Worm (Caenorhabditis elegans) whole organism, L2 larva: ENCODE results near the gene E04D5.5.
A peak's percentile ranks its signal among the peaks of the same experiment; 100 is the strongest.

Experiments used
- C34F6.9 ChIP-seq: fragments of 150-350 bp; optimal IDR thresholded peaks from 2 replicates; lab custom pipeline; 2014; ENCODE audit warnings: missing biosample characterization, missing genetic modification characterization
- F13H6.1 ChIP-seq: sonication (generic microtip); optimal IDR thresholded peaks from 2 replicates; lab custom pipeline; 2016; ENCODE audit warnings: missing genetic modification characterization, missing compliant biosample characterization
- R02D3.7 ChIP-seq: fragments of 150-350 bp; optimal IDR thresholded peaks from 2 replicates; lab custom pipeline; 2014; ENCODE audit warnings: missing biosample characterization, missing genetic modification characterization
- Y55F3AM.14 ChIP-seq: fragments of 200-800 bp; sonication (Bioruptor generic); optimal IDR thresholded peaks from 2 replicates; lab custom pipeline; 2018; ENCODE audit warnings: mild to moderate bottlenecking, missing genetic modification characterization, missing compliant biosample characterization
- ZK546.5 ChIP-seq: sonication (generic microtip); optimal IDR thresholded peaks from 2 replicates; lab custom pipeline; 2017; ENCODE audit warnings: missing biosample characterization, missing genetic modification characterization
- alr-1 ChIP-seq: fragments of 150-350 bp; optimal IDR thresholded peaks from 2 replicates; lab custom pipeline; 2014; ENCODE audit warnings: missing biosample characterization, missing genetic modification characterization
- aly-2 ChIP-seq: fragments of 150-350 bp; optimal IDR thresholded peaks from 2 replicates; lab custom pipeline; 2014; ENCODE audit warnings: missing biosample characterization, missing genetic modification characterization
- ama-1 ChIP-seq: fragments of 150-350 bp; optimal IDR thresholded peaks from 2 replicates; lab custom pipeline; 2018; ENCODE audit warnings: inconsistent platforms
- blmp-1 ChIP-seq: sonication (generic microtip); optimal IDR thresholded peaks from 2 replicates; lab custom pipeline; 2017; ENCODE audit warnings: missing genetic modification characterization, mild to moderate bottlenecking, missing compliant biosample characterization, antibody characterized with exemption, moderate library complexity; ENCODE audit not compliant: insufficient read depth
- ceh-16 ChIP-seq: fragments of 150-350 bp; optimal IDR thresholded peaks from 2 replicates; lab custom pipeline; 2014; ENCODE audit warnings: missing biosample characterization, missing genetic modification characterization
- ceh-82 ChIP-seq: fragments of 150-350 bp; optimal IDR thresholded peaks from 2 replicates; lab custom pipeline; 2014; ENCODE audit warnings: missing biosample characterization, missing genetic modification characterization
- crh-2 ChIP-seq: sonication (generic microtip); optimal IDR thresholded peaks from 2 replicates; lab custom pipeline; 2017; ENCODE audit warnings: missing biosample characterization, missing genetic modification characterization
- egl-27 ChIP-seq: sonication (generic microtip); optimal IDR thresholded peaks from 3 replicates; lab custom pipeline; 2017; ENCODE audit warnings: missing biosample characterization, missing genetic modification reagents, missing genetic modification characterization
- elt-1 ChIP-seq: fragments of 150-350 bp; optimal IDR thresholded peaks from 2 replicates; lab custom pipeline; 2014; ENCODE audit warnings: missing biosample characterization, missing genetic modification characterization
- fos-1 ChIP-seq: fragments of 150-350 bp; optimal IDR thresholded peaks from 2 replicates; lab custom pipeline; 2014; ENCODE audit warnings: missing biosample characterization, missing genetic modification characterization
- gmeb-1 ChIP-seq: fragments of 150-350 bp; optimal IDR thresholded peaks from 2 replicates; lab custom pipeline; 2014; ENCODE audit warnings: missing biosample characterization, missing genetic modification characterization
- lin-11 ChIP-seq: fragments of 150-350 bp; sonication (generic microtip); optimal IDR thresholded peaks from 2 replicates; lab custom pipeline; 2014; ENCODE audit warnings: missing biosample characterization, missing genetic modification characterization, inconsistent platforms, mixed read lengths
- lin-13 ChIP-seq: fragments of 150-350 bp; optimal IDR thresholded peaks from 2 replicates; lab custom pipeline; 2014; ENCODE audit warnings: missing biosample characterization, missing genetic modification reagents, missing genetic modification characterization
- lin-39 ChIP-seq: fragments of 150-350 bp; optimal IDR thresholded peaks from 2 replicates; lab custom pipeline; 2014; ENCODE audit warnings: missing biosample characterization, missing genetic modification reagents, missing genetic modification characterization
- lsy-2 ChIP-seq, 2 experiments: fragments of 150-350 bp in 1 of 2; sonication (generic microtip) in 1 of 2; optimal IDR thresholded peaks; 2 replicates each; lab custom pipeline; 2014 to 2017; ENCODE audit warnings: missing biosample characterization in 2 of 2, missing genetic modification characterization in 2 of 2
- mab-5 ChIP-seq: fragments of 150-350 bp; optimal IDR thresholded peaks from 2 replicates; lab custom pipeline; 2014; ENCODE audit warnings: missing biosample characterization, missing genetic modification characterization
- mbf-1 ChIP-seq: sonication (generic microtip); optimal IDR thresholded peaks from 2 replicates; lab custom pipeline; 2017; ENCODE audit warnings: missing biosample characterization, missing genetic modification characterization
- mdl-1 ChIP-seq, 2 experiments: fragments of 150-350 bp in 1 of 2; sonication (generic microtip) in 1 of 2; optimal IDR thresholded peaks; 2 replicates each; lab custom pipeline; 2017; ENCODE audit warnings: missing biosample characterization in 2 of 2, missing genetic modification characterization in 2 of 2
- nhr-11 ChIP-seq: fragments of 150-350 bp; optimal IDR thresholded peaks from 2 replicates; lab custom pipeline; 2014; ENCODE audit warnings: missing biosample characterization, missing genetic modification characterization
- nhr-12 ChIP-seq: fragments of 150-350 bp; optimal IDR thresholded peaks from 2 replicates; lab custom pipeline; 2014; ENCODE audit warnings: missing biosample characterization, missing genetic modification characterization
- nhr-129 ChIP-seq: fragments of 150-350 bp; optimal IDR thresholded peaks from 2 replicates; lab custom pipeline; 2014; ENCODE audit warnings: missing biosample characterization, missing genetic modification characterization
- nhr-21 ChIP-seq: fragments of 150-350 bp; optimal IDR thresholded peaks from 2 replicates; lab custom pipeline; 2014; ENCODE audit warnings: missing biosample characterization, missing genetic modification characterization
- nhr-23 ChIP-seq: fragments of 150-350 bp; optimal IDR thresholded peaks from 2 replicates; lab custom pipeline; 2014; ENCODE audit warnings: missing biosample characterization, missing genetic modification reagents, missing genetic modification characterization
- nhr-237 ChIP-seq: fragments of 150-350 bp; optimal IDR thresholded peaks from 2 replicates; lab custom pipeline; 2014; ENCODE audit warnings: missing biosample characterization, missing genetic modification characterization
- nhr-25 ChIP-seq: fragments of 150-350 bp; sonication (generic microtip); optimal IDR thresholded peaks from 3 replicates; lab custom pipeline; 2014; ENCODE audit warnings: missing biosample characterization, missing genetic modification characterization
- nhr-6 ChIP-seq: fragments of 150-350 bp; optimal IDR thresholded peaks from 2 replicates; lab custom pipeline; 2014; ENCODE audit warnings: missing biosample characterization, missing genetic modification characterization
- nhr-77 ChIP-seq: fragments of 150-350 bp; optimal IDR thresholded peaks from 2 replicates; lab custom pipeline; 2014; ENCODE audit warnings: missing biosample characterization, missing genetic modification characterization
- peb-1 ChIP-seq: fragments of 150-350 bp; optimal IDR thresholded peaks from 2 replicates; lab custom pipeline; 2014; ENCODE audit warnings: missing biosample characterization, missing genetic modification characterization
- sem-4 ChIP-seq: fragments of 150-350 bp; optimal IDR thresholded peaks from 2 replicates; lab custom pipeline; 2014; ENCODE audit warnings: missing biosample characterization, missing genetic modification reagents, missing genetic modification characterization
- sma-3 ChIP-seq: sonication (generic microtip); optimal IDR thresholded peaks from 2 replicates; lab custom pipeline; 2016; ENCODE audit warnings: missing genetic modification reagents, missing genetic modification characterization, missing compliant biosample characterization
- sma-9 ChIP-seq, 2 experiments: fragments of 150-350 bp in 1 of 2; sonication (generic microtip) in 1 of 2; optimal IDR thresholded peaks; 2 replicates each; lab custom pipeline; 2014 to 2016; ENCODE audit warnings: missing genetic modification characterization in 2 of 2, mild to moderate bottlenecking in 1 of 2, missing biosample characterization in 1 of 2, missing compliant biosample characterization in 1 of 2, missing genetic modification reagents in 1 of 2, moderate library complexity in 1 of 2
- snpc-4 ChIP-seq: fragments of 150-350 bp; optimal IDR thresholded peaks from 2 replicates; lab custom pipeline; 2014; ENCODE audit warnings: missing biosample characterization, missing genetic modification characterization
- unc-55 ChIP-seq: fragments of 150-350 bp; sonication (generic microtip); optimal IDR thresholded peaks from 3 replicates; lab custom pipeline; 2014; ENCODE audit warnings: missing biosample characterization, missing genetic modification reagents, missing genetic modification characterization
- unc-62 ChIP-seq: fragments of 150-350 bp; optimal IDR thresholded peaks from 2 replicates; lab custom pipeline; 2014; ENCODE audit warnings: missing biosample characterization, missing genetic modification reagents, missing genetic modification characterization
- zag-1 ChIP-seq: fragments of 150-350 bp; optimal IDR thresholded peaks from 2 replicates; lab custom pipeline; 2014; ENCODE audit warnings: missing biosample characterization, missing genetic modification characterization
- ztf-1 ChIP-seq: fragments of 200-800 bp; sonication (Bioruptor generic); conservative IDR thresholded peaks from 2 replicates; pipeline ENCODE4 v1.3.6; 2022; ENCODE audit warnings: missing genetic modification characterization, missing compliant biosample characterization
- ztf-11 ChIP-seq: sonication (generic microtip); optimal IDR thresholded peaks from 2 replicates; lab custom pipeline; 2017; ENCODE audit warnings: missing biosample characterization, missing genetic modification characterization
- ztf-4 ChIP-seq: fragments of 150-350 bp; optimal IDR thresholded peaks from 2 replicates; lab custom pipeline; 2014; ENCODE audit warnings: missing biosample characterization, missing genetic modification characterization

E04D5.5 gene

DNA sequence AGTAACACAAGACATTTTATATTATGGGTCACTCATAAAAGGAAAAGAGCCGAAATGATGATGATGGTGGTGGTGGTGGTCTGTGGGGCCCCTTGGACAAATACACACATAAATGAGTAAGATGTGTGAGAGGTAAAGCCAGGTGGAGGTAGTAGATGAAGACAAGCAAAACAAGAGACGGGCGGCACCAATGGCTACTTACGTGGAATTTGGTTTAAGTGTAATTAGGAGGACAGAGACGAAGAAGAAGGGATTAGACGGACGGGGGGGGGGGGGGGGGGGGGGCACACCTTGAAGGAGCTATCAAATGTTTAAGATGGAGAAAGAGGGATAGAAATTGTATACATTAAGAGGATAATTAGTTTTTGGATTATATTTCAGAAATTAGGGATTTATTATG lies 36.3 kb upstream of the E04D5.5 start:
- TF ChIP-seq nhr-6 (no peak), nhr-77 (tag; lab: Kevin White, UChicago) (no peak), sma-9 (GFP tag; optimal IDR thresholded peaks at IDR 0.05; lab: Kevin White, UChicago) (no peak), sma-9 (tag; optimal IDR thresholded peaks at IDR 0.05; lab: Kevin White, UChicago) (no peak), nhr-23 (tag; lab: Kevin White, UChicago) (no peak), aly-2 (no peak), gmeb-1 (tag; lab: Kevin White, UChicago) (no peak), F13H6.1 (tag; lab: Kevin White, UChicago) (no peak), mab-5 (no peak), ama-1 (no peak), elt-1 (tag; lab: Kevin White, UChicago) (no peak), lin-11 (tag; lab: Kevin White, UChicago) (no peak), lin-39 (tag; lab: Kevin White, UChicago) (no peak), egl-27 (tag; lab: Kevin White, UChicago) (no peak), alr-1 (tag; lab: Kevin White, UChicago) (no peak), blmp-1 (tag; lab: Kevin White, UChicago) (no peak), unc-62 (GFP tag; lab: Kevin White, UChicago) (no peak), ztf-1 (GFP tag; lab: Robert Waterston, UW) (no peak), nhr-11 (tag; lab: Kevin White, UChicago) (no peak), mbf-1 (tag; lab: Kevin White, UChicago) (no peak), mdl-1 (tag; optimal IDR thresholded peaks at IDR 0.05; lab: Kevin White, UChicago) (no peak)

ce11 chrII:10377901-10378300 lies 33.2 kb upstream of the E04D5.5 start:
- TF ChIP-seq lsy-2 (tag; optimal IDR thresholded peaks at IDR 0.05; lab: Kevin White, UChicago), result peak in 1 of 2 experiments; percentile 17
- TF ChIP-seq mdl-1 (tag; optimal IDR thresholded peaks at IDR 0.05; lab: Kevin White, UChicago), result no peak
- no peak for TF ChIP-seq nhr-237
- no peak for TF ChIP-seq lin-13 (GFP tag; lab: Kevin White, UChicago)
- TF ChIP-seq nhr-12 (tag; lab: Kevin White, UChicago), result no peak
- no peak for TF ChIP-seq ztf-11
- no peak for TF ChIP-seq peb-1
- TF ChIP-seq F13H6.1 (tag; lab: Kevin White, UChicago), result no peak

DNA sequence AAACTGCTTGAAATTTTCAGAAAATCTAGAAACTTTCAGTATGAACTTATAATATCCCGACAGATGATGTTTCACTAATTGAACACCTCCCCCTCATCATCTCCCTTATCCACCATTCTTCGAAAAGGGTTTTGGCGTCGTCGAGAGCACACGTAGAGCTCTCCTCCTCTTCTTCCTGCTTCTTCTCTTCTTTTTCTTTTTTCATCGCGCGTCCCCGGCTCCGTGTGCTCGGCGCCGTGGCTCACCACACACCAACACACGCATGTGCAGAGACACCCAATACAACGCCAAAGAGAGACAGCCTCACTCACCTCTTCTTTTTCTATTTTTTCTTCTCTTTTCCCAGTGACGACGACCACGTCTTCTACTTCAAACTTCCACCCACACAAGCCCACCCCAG lies 31.5 kb upstream of the E04D5.5 start:
- TF ChIP-seq ztf-1 (GFP tag; lab: Robert Waterston, UW), result no peak
- TF ChIP-seq C34F6.9 (tag; lab: Kevin White, UChicago), result peak; percentile 28
- TF ChIP-seq blmp-1 (tag; lab: Kevin White, UChicago), result no peak
- TF ChIP-seq mab-5, result no peak
- no peak for TF ChIP-seq Y55F3AM.14 (GFP tag; lab: Kevin White, UChicago)
- TF ChIP-seq lin-11 (tag; lab: Kevin White, UChicago), result no peak
- TF ChIP-seq nhr-11 (tag; lab: Kevin White, UChicago), result no peak
- no peak for TF ChIP-seq nhr-237
- no peak for TF ChIP-seq nhr-129 (tag; lab: Kevin White, UChicago)
- no peak for TF ChIP-seq sma-9 (GFP tag; optimal IDR thresholded peaks at IDR 0.05; lab: Kevin White, UChicago)
- TF ChIP-seq sma-9 (tag; optimal IDR thresholded peaks at IDR 0.05; lab: Kevin White, UChicago), result no peak
- no peak for TF ChIP-seq nhr-12 (tag; lab: Kevin White, UChicago)
- TF ChIP-seq elt-1 (tag; lab: Kevin White, UChicago), result no peak
- no peak for TF ChIP-seq zag-1 (tag; lab: Kevin White, UChicago)
- TF ChIP-seq gmeb-1 (tag; lab: Kevin White, UChicago), result no peak
- peak; percentile 27 for TF ChIP-seq unc-55 (GFP tag; lab: Kevin White, UChicago)
- no peak for TF ChIP-seq ztf-4
- TF ChIP-seq R02D3.7 (tag; lab: Kevin White, UChicago), result no peak
- TF ChIP-seq nhr-23 (tag; lab: Kevin White, UChicago), result no peak
- TF ChIP-seq, all 48 proteins: peak for 2

DNA sequence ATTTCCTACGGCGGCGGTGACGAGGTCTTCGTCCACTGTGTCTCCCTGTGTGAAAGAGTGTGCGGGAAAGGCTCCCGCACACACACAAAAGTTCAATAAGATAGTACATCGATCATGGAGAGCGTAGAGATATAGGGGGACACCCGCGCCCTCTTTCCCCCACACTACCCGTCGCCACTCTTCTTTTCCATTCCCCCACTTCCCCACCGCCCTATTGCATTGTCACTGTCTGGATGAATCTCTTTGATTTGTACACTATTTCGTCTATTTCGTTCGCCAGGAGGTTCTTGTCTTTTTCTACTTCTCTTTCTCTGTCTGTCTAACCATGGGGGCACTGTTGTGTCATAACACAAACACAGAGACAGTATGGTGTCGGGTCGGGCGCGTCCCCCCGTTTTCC lies 28.8 kb upstream of the E04D5.5 start:
- TF ChIP-seq gmeb-1 (tag; lab: Kevin White, UChicago) (peak; percentile 49), ceh-82 (tag; lab: Kevin White, UChicago) (no peak), lsy-2 (tag; optimal IDR thresholded peaks at IDR 0.05; lab: Kevin White, UChicago) (peak in 1 of 2 experiments; percentile 50), nhr-21 (tag; lab: Kevin White, UChicago) (peak; percentile 1), ztf-1 (GFP tag; lab: Robert Waterston, UW) (no peak), F13H6.1 (tag; lab: Kevin White, UChicago) (peak; percentile 83), sma-9 (GFP tag; optimal IDR thresholded peaks at IDR 0.05; lab: Kevin White, UChicago) (peak; percentile 74), sma-9 (tag; optimal IDR thresholded peaks at IDR 0.05; lab: Kevin White, UChicago) (no peak), crh-2 (tag; lab: Kevin White, UChicago) (peak; percentile 34), C34F6.9 (tag; lab: Kevin White, UChicago) (peak; percentile 26), ZK546.5 (no peak), ztf-11 (no peak), nhr-6 (no peak), blmp-1 (tag; lab: Kevin White, UChicago) (peak; percentile 40), ztf-4 (peak; percentile 12), R02D3.7 (tag; lab: Kevin White, UChicago) (no peak), nhr-129 (tag; lab: Kevin White, UChicago) (peak; percentile 86), sem-4 (tag; lab: Kevin White, UChicago) (peak; percentile 76), fos-1 (tag; lab: Kevin White, UChicago) (peak; percentile 53), alr-1 (tag; lab: Kevin White, UChicago) (no peak), snpc-4 (no peak), sma-3 (GFP tag; lab: Kevin White, UChicago) (peak; percentile 35), nhr-25 (tag; lab: Kevin White, UChicago) (peak; percentile 81), unc-62 (GFP tag; lab: Kevin White, UChicago) (no peak), ceh-16 (tag; lab: Kevin White, UChicago) (peak; percentile 47)
